Fruit fly (Drosophila melanogaster) whole organism, embryonic: ENCODE measurements around the gene CG4950.
A peak's percentile ranks its signal among the peaks of the same experiment; 100 is the strongest.

Source experiments
- Bdp1 ChIP-seq: fragments of 200-800 bp; sonication (Bioruptor generic); optimal IDR thresholded peaks from 3 replicates; lab custom pipeline; 2016; ENCODE audit warnings: missing biosample characterization, missing genetic modification characterization
- CG12744 ChIP-seq: fragments of 200-800 bp; sonication (Bioruptor generic); optimal IDR thresholded peaks from 2 replicates; lab custom pipeline; 2016; ENCODE audit warnings: missing biosample characterization, missing genetic modification characterization
- CG13296 ChIP-seq: fragments of 200-800 bp; sonication (Bioruptor generic); optimal IDR thresholded peaks from 3 replicates; lab custom pipeline; 2018; ENCODE audit warnings: missing biosample characterization, mild to moderate bottlenecking, missing genetic modification characterization
- CG14667 ChIP-seq: fragments of 200-800 bp; sonication (Bioruptor generic); IDR thresholded peaks from 2 replicates; pipeline ENCODE4 v1.3.6; 2022; ENCODE audit warnings: missing biosample characterization, missing genetic modification characterization
- CG15479 ChIP-seq: fragments of 200-800 bp; sonication (Bioruptor generic); optimal IDR thresholded peaks from 3 replicates; lab custom pipeline; 2019; ENCODE audit warnings: missing biosample characterization, mild to moderate bottlenecking, missing genetic modification characterization, moderate library complexity
- CG17568 ChIP-seq: fragments of 200-800 bp; sonication (Bioruptor generic); optimal IDR thresholded peaks from 2 replicates; lab custom pipeline; 2018; ENCODE audit warnings: missing biosample characterization, mild to moderate bottlenecking, missing genetic modification characterization, moderate library complexity
- CG2678 ChIP-seq: fragments of 200-800 bp; sonication (Bioruptor generic); optimal IDR thresholded peaks from 3 replicates; lab custom pipeline; 2019; ENCODE audit warnings: missing biosample characterization, mild to moderate bottlenecking, missing genetic modification characterization, moderate library complexity
- CG34376 ChIP-seq: fragments of 200-800 bp; sonication (Bioruptor generic); optimal IDR thresholded peaks from 2 replicates; lab custom pipeline; 2018; ENCODE audit warnings: missing biosample characterization, mild to moderate bottlenecking, missing genetic modification characterization
- CG4424 ChIP-seq: fragments of 200-800 bp; sonication (Bioruptor generic); optimal IDR thresholded peaks from 3 replicates; lab custom pipeline; 2016; ENCODE audit warnings: missing biosample characterization, missing genetic modification characterization
- CG6254 ChIP-seq: fragments of 200-800 bp; sonication (Bioruptor generic); optimal IDR thresholded peaks from 3 replicates; lab custom pipeline; 2017; ENCODE audit warnings: mild to moderate bottlenecking, missing biosample characterization, missing genetic modification reagents, missing genetic modification characterization
- CG6272 ChIP-seq: fragments of 200-800 bp; sonication (Bioruptor generic); IDR thresholded peaks from 2 replicates; pipeline ENCODE4 v1.3.6; 2022; ENCODE audit warnings: missing biosample characterization, missing genetic modification characterization
- CG7556 ChIP-seq: fragments of 200-800 bp; sonication (Bioruptor generic); optimal IDR thresholded peaks from 2 replicates; lab custom pipeline; 2017; ENCODE audit warnings: missing biosample characterization, mild to moderate bottlenecking, missing genetic modification characterization
- Dll ChIP-seq: fragments of 200-800 bp; sonication (Bioruptor generic); IDR thresholded peaks from 4 replicates; pipeline ENCODE4 v1.3.6; 2022; ENCODE audit warnings: missing biosample characterization, missing genetic modification characterization; ENCODE audit not compliant: partially characterized antibody
- Doc3 ChIP-seq: fragments of 200-800 bp; sonication (Bioruptor generic); IDR thresholded peaks from 3 replicates; pipeline ENCODE4 v1.3.6; 2022; ENCODE audit warnings: missing biosample characterization, missing genetic modification characterization; ENCODE audit not compliant: partially characterized antibody
- Drgx ChIP-seq: fragments of 200-800 bp; sonication (Bioruptor generic); IDR thresholded peaks from 2 replicates; pipeline ENCODE4 v1.3.6; 2022; ENCODE audit warnings: missing biosample characterization, missing genetic modification characterization
- Ets65A ChIP-seq: fragments of 200-800 bp; sonication (Bioruptor generic); peaks from one replicate; lab custom pipeline; 2016; ENCODE audit warnings: missing biosample characterization, missing genetic modification characterization
- Gsc ChIP-seq: fragments of 200-800 bp; sonication (Bioruptor generic); IDR thresholded peaks from 2 replicates; pipeline ENCODE4 v1.3.6; 2022; ENCODE audit warnings: missing biosample characterization, missing genetic modification characterization
- Hand ChIP-seq: fragments of 200-800 bp; sonication (Bioruptor generic); optimal IDR thresholded peaks from 2 replicates; lab custom pipeline; 2017; ENCODE audit warnings: mild to moderate bottlenecking, missing biosample characterization, missing genetic modification reagents, missing genetic modification characterization
- Hey ChIP-seq: fragments of 200-800 bp; sonication (Bioruptor generic); optimal IDR thresholded peaks from 3 replicates; lab custom pipeline; 2018; ENCODE audit warnings: missing biosample characterization, mild to moderate bottlenecking, missing genetic modification characterization
- Hr51 ChIP-seq, 2 experiments: fragments of 200-800 bp; sonication (Bioruptor generic); optimal IDR thresholded peaks; 2 replicates in 1 of 2; 3 replicates in 1 of 2; lab custom pipeline; 2016 to 2018; ENCODE audit warnings: missing biosample characterization in 2 of 2, missing genetic modification characterization in 2 of 2, mild to moderate bottlenecking in 1 of 2, moderate library complexity in 1 of 2
- NC2β ChIP-seq: fragments of 200-800 bp; sonication (Bioruptor generic); optimal IDR thresholded peaks from 2 replicates; lab custom pipeline; 2016; ENCODE audit warnings: missing biosample characterization, missing genetic modification characterization
- Ptx1 ChIP-seq: fragments of 200-800 bp; sonication (Bioruptor generic); IDR thresholded peaks from 2 replicates; pipeline ENCODE4 v1.3.6; 2022; ENCODE audit warnings: missing biosample characterization, missing genetic modification characterization
- amos ChIP-seq: fragments of 200-800 bp; sonication (Bioruptor generic); IDR thresholded peaks from 2 replicates; pipeline ENCODE4 v1.3.6; 2022; ENCODE audit warnings: missing biosample characterization, missing genetic modification characterization; ENCODE audit not compliant: partially characterized antibody
- ara ChIP-seq: fragments of 200-800 bp; sonication (Bioruptor generic); IDR thresholded peaks from 2 replicates; pipeline ENCODE4 v1.3.6; 2022; ENCODE audit warnings: missing biosample characterization, missing genetic modification characterization
- bsh ChIP-seq, 2 experiments: fragments of 200-800 bp; sonication (Bioruptor generic); optimal IDR thresholded peaks; 2 replicates each; lab custom pipeline; 2017 to 2018; ENCODE audit warnings: mild to moderate bottlenecking in 2 of 2, missing biosample characterization in 2 of 2, missing genetic modification characterization in 2 of 2, moderate library complexity in 1 of 2
- dan ChIP-seq: fragments of 200-800 bp; sonication (Bioruptor generic); IDR thresholded peaks from 2 replicates; pipeline ENCODE4 v1.3.6; 2022; ENCODE audit warnings: missing biosample characterization, missing genetic modification characterization
- en ChIP-seq: fragments of 200-800 bp; sonication (Bioruptor generic); optimal IDR thresholded peaks from 2 replicates; lab custom pipeline; 2016; ENCODE audit warnings: missing biosample characterization, missing genetic modification characterization
- gcm2 ChIP-seq: fragments of 200-800 bp; sonication (Bioruptor generic); optimal IDR thresholded peaks from 2 replicates; lab custom pipeline; 2016; ENCODE audit warnings: missing biosample characterization, missing genetic modification characterization
- lbe ChIP-seq: fragments of 200-800 bp; sonication (Bioruptor generic); optimal IDR thresholded peaks from 2 replicates; lab custom pipeline; 2016; ENCODE audit warnings: missing biosample characterization, mild to moderate bottlenecking, missing genetic modification characterization
- sens ChIP-seq: fragments of 200-800 bp; sonication (Bioruptor generic); peaks from one replicate; lab custom pipeline; 2016; ENCODE audit warnings: missing biosample characterization, missing genetic modification characterization
- slbo ChIP-seq: fragments of 200-800 bp; sonication (Bioruptor generic); IDR thresholded peaks from 2 replicates; pipeline ENCODE4 v1.3.6; 2022; ENCODE audit warnings: missing biosample characterization, missing genetic modification characterization

Gene CG4950

DNA sequence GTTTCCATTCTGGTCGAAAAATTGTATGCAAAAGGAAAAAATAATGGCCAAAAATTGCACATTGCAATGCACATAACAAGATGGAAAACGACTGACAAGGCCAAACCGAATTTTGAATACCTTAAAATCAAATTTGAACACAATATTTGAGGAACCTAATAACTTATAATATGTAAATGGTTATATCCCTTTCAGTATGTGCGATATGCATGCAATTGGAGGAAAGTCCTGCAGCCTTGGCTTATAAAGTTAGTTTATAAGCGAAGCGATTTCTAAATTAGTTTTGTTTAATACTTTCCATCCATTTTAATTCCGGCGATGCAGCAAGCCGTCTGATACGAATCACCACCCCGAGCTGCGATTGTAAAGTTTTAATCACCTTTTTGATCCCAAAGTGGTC, 42.8 kb downstream of the CG4950 start:
- TF ChIP-seq NC2β (no peak), en (GFP tag; lab: Kevin White, UChicago) (no peak), Hand (GFP tag; lab: Kevin White, UChicago) (no peak), Ets65A (GFP tag; lab: Kevin White, UChicago) (peak; percentile 46), CG13296 (no peak)
- TF ChIP-seq, all 482 proteins: peak for 1

DNA sequence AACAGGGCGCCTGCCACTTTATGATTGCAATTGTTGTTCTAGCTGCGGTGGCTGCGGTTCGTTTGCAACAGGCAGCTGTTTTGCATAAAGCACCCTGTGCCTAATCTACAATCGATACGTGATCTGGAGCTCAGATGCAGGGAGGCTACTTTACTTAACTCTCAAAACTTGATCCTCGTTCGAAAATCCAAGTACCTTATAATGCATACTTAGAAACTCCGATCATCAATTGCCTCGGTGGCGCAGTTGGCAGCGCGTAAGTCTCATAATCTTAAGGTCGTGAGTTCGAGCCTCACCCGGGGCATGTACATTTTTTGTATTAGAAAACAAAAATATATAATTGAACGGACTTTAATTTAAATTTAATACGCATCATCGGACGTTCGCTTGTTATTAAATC, 46.2 kb downstream of the CG4950 start:
- TF ChIP-seq CG6254 (GFP tag; lab: Kevin White, UChicago) (peak; percentile 78), Bdp1 (GFP tag; lab: Kevin White, UChicago) (peak; percentile 64), dan (GFP tag; lab: Robert Waterston, UW) (no peak), CG17568 (GFP tag; lab: Kevin White, UChicago) (no peak), CG15479 (no peak), CG14667 (no peak), amos (peak; percentile 18; the same call in 1 of the 2 replicates), CG6272 (GFP tag; lab: Robert Waterston, UW) (0 out of 2 replicates have a peak, but pooled peaks have one; percentile 24), Gsc (GFP tag; lab: Robert Waterston, UW) (0 out of 2 replicates have a peak, but pooled peaks have one; percentile 5)

DNA sequence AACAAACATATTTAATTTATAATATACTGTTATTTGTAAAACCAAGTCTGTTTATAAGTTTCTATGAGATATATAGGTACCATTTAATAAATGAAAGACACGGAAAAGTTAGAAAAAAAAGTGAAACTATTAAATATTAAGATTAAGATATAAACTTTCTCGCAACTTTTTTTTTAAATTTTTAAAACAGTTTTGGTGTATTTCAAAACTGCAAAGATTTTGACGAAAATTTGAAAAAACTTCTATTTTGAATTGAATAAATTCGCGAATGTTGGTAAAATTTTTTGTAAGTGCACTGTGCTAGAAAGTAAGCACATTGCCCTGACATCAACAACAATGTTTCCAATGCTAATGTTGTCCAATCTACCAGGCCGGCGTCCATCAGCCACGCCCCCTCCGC, 46.7 kb downstream of the CG4950 start:
- no peak for TF ChIP-seq CG7556 (GFP tag; lab: Kevin White, UChicago)
- TF ChIP-seq CG12744 (GFP tag; lab: Kevin White, UChicago) = no peak
- TF ChIP-seq CG2678 = no peak
- TF ChIP-seq CG4424 (GFP tag; lab: Kevin White, UChicago) = no peak
- TF ChIP-seq Hey (tag; lab: Kevin White, UChicago) = no peak
- TF ChIP-seq CG34376 (GFP tag; lab: Kevin White, UChicago) = no peak

DNA sequence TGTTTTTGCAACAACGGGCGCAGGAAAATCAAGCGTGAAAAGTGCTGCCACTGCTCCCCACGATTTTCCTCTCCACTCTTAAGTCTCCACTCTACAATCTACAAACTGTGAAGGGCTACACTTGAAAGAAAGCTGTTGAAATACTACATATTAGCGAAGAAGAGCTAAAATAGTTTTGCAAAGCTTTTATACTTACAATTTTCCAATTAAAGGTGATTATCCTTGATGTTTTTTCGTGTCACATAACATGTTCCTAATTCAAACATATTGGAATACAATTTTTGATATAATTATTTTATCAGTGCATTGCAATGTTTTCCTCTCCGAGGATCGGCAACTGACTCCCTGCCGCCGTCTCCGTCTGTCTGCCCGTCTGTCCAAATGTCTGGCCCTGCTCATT, 50.0 kb downstream of the CG4950 start:
- TF ChIP-seq Drgx (GFP tag; lab: Robert Waterston, UW) (peak; percentile 82), Ptx1 (0 out of 2 replicates have a peak, but pooled peaks have one; percentile 15), bsh (GFP tag; optimal IDR thresholded peaks at IDR 0.05; lab: Kevin White, UChicago) (peak in 1 of 2 experiments; percentile 48), Dll (GFP tag; lab: Robert Waterston, UW) (no peak), sens (peak; percentile 64)

DNA sequence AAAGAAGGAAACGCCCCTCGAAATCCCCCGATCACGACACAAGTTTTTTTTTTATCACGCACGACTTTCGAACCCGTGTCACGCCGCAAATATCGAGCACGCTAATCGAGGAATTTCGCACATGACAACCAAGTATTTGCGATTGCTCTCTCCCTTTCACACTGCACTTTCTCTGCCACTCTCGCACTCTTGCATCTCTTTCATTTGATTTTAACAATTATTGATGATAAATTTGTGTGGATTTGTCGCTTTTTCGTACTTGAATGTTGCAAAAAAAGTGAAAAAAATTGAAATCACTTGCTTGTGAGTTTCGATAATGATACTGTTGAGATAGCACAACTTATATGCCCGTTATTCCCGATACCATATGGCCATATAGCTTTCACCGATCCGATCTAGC, 50.8 kb downstream of the CG4950 start, which contains the start of gene CG13073:
TSS of gene CG13073 (minus strand) at position 101 of the 400 bp plus-strand sequence.
- TF ChIP-seq Dll (GFP tag; lab: Robert Waterston, UW) (0 out of 4 replicates have a peak, but pooled peaks have one; percentile 39), Doc3 (GFP tag; lab: Robert Waterston, UW) (0 out of 3 replicates have a peak, but pooled peaks have one; percentile 37), slbo (GFP tag; lab: Robert Waterston, UW) (no peak)

DNA sequence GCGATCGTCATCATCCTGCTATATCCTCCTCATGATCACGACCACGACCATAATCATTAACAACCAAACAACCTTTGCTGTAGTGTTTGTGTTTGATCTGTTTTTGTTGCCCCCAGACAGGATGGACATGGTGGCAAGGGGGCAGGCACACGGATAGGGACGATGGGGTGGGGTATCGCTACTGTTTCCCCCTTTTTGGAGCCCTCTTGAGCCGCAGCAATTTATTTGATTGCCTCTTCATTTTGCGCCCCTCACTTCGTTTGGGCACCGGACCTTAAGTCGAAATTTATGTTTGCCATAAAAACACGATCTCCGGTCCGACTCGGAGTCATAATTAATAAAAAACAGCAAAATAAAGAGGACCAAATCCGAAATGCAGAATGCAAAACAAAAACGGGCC, 52.1 kb downstream of the CG4950 start:
- no peak for TF ChIP-seq gcm2 (GFP tag; lab: Kevin White, UChicago)
- no peak for TF ChIP-seq Hr51 (GFP tag; optimal IDR thresholded peaks at IDR 0.05; lab: Kevin White, UChicago)
- TF ChIP-seq ara (GFP tag; lab: Robert Waterston, UW) = no peak
- TF ChIP-seq lbe (GFP tag; lab: Kevin White, UChicago) = peak; percentile 37
